Worm (Caenorhabditis elegans): ENCODE measurements around the gene F28A10.1.

F28A10.1 gene

DNA sequence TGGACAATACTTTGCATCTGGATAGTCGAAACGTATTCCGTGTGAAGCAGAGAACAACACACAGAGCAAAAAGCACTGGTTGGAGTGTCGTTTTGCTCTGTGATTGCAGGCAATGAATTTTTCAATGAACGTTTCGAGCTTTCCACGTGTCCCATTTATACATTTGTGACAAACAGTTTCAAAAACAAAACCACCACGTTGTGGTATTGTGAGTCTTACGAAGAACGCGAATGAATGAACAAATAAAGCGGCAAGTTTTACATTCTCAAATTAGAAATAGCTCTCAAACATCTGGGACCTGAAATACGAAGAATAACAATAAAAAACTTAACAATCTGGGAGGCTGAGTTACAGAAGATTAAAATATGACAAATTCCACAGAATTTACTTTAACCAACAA lies 33.8 kb upstream of the F28A10.1 start, which contains the start of gene F46F5.1:
Gene F46F5.1 (minus strand): TSS at position 101 of the 400 bp plus-strand sequence.
- no peak for TF ChIP-seq alr-1 (tag; optimal IDR thresholded peaks at IDR 0.05)
- no peak for TF ChIP-seq peb-1 (tag; optimal IDR thresholded peaks at IDR 0.05)
- TF ChIP-seq nhr-6 (tag; optimal IDR thresholded peaks at IDR 0.05), result no peak
- no peak for TF ChIP-seq blmp-1 (tag; optimal IDR thresholded peaks at IDR 0.05; ENCODE audit: insufficient read depth)
- no peak for TF ChIP-seq egl-27 (tag; optimal IDR thresholded peaks at IDR 0.05)
- TF ChIP-seq gmeb-1 (tag; optimal IDR thresholded peaks at IDR 0.05), result no peak
- no peak for TF ChIP-seq nhr-129 (tag; optimal IDR thresholded peaks at IDR 0.05)
- TF ChIP-seq fos-1 (tag; optimal IDR thresholded peaks at IDR 0.05), result no peak
- TF ChIP-seq ceh-82 (tag; optimal IDR thresholded peaks at IDR 0.05), result no peak
- no peak for TF ChIP-seq ztf-4 (tag; optimal IDR thresholded peaks at IDR 0.05)
- no peak for TF ChIP-seq ama-1 (optimal IDR thresholded peaks at IDR 0.05)
- TF ChIP-seq ztf-1 (GFP tag; conservative IDR thresholded peaks at IDR 0.05), result no peak

- no peak for TF ChIP-seq ztf-4 (tag; optimal IDR thresholded peaks at IDR 0.05)
- TF ChIP-seq ZK546.5 (tag; optimal IDR thresholded peaks at IDR 0.05), result no peak
- no peak for TF ChIP-seq nhr-6 (tag; optimal IDR thresholded peaks at IDR 0.05)
- no peak for TF ChIP-seq nhr-12 (tag; optimal IDR thresholded peaks at IDR 0.05)
Observed at ce11 chrII:796916-797315, 28.7 kb upstream of the F28A10.1 start.

- no peak for TF ChIP-seq nhr-25 (tag; optimal IDR thresholded peaks at IDR 0.05)
Observed at ce11 chrII:797445-797844, 28.2 kb upstream of the F28A10.1 start.

DNA sequence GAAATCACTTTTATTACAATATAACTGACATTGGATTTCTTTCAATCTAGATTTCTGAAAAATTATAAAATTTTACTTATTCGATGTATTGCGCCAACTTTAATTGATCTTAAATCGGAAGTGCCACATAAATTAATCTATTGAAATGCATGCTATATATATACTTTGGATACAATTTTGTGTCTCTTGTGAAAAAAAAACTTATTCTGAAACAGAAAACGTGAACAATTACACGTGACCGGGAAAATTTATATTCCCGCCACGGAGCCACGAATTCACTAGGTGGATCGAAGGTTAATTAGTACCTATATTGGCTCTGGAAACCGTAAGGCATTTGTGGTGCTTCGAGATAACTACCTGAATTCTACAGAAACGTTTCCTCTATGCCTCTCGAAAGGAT lies 25.9 kb upstream of the F28A10.1 start, which contains the start of gene F46F5.14:
Gene F46F5.14 (plus strand): TSS at position 301 of the 400 bp plus-strand sequence.
- TF ChIP-seq elt-1 (tag; optimal IDR thresholded peaks at IDR 0.05), result no peak
- no peak for TF ChIP-seq ama-1 (optimal IDR thresholded peaks at IDR 0.05)
- no peak for TF ChIP-seq lin-39 (tag; optimal IDR thresholded peaks at IDR 0.05)
- no peak for TF ChIP-seq nhr-23 (tag; optimal IDR thresholded peaks at IDR 0.05)
- no peak for TF ChIP-seq lsy-2 (tag; optimal IDR thresholded peaks at IDR 0.05)
- no peak for TF ChIP-seq nhr-10 (tag; optimal IDR thresholded peaks at IDR 0.05)
- no peak for TF ChIP-seq nhr-77 (tag; optimal IDR thresholded peaks at IDR 0.05)
- TF ChIP-seq lin-13 (GFP tag; optimal IDR thresholded peaks at IDR 0.05), result no peak
- no peak for TF ChIP-seq skn-1 (tag; optimal IDR thresholded peaks at IDR 0.05)
- TF ChIP-seq elt-3 (tag; optimal IDR thresholded peaks at IDR 0.05), result no peak
- no peak for TF ChIP-seq unc-62 (GFP tag; optimal IDR thresholded peaks at IDR 0.05)
- TF ChIP-seq nhr-6 (tag; optimal IDR thresholded peaks at IDR 0.05), result no peak
- no peak for TF ChIP-seq unc-55 (GFP tag; optimal IDR thresholded peaks at IDR 0.05)

DNA sequence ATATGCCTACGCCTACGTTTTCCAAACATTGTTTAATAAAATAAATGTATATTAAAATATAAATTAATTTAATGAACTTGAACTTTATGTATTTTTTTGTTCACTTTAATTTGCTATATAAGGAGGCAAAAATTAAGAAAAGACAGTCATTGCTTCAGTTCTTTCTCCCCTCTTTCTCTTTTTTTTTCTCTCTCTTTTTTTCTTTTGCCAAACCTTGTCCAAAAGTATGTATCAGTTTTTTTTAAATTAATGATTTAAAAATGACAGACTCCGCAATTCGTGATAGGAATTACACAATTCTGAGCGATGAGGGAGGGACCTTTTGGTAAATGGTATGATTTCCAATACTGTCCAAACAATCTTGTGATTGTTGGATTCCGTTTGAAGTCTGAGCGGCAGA lies 22.6 kb upstream of the F28A10.1 start, which contains the start of gene F46F5.13:
Gene F46F5.13 (plus strand): TSS at position 301 of the 400 bp plus-strand sequence.
- TF ChIP-seq Y55F3AM.14 (GFP tag; optimal IDR thresholded peaks at IDR 0.05), result no peak

ce11 chrII:808457-808856 lies 17.2 kb upstream of the F28A10.1 start, which contains the start of gene F46F5.11:
F46F5.11 (plus strand) TSS chrII:808757.
- TF ChIP-seq nhr-237 (tag; optimal IDR thresholded peaks at IDR 0.05) (no peak), nhr-21 (tag; optimal IDR thresholded peaks at IDR 0.05) (no peak), dmd-4 (tag; optimal IDR thresholded peaks at IDR 0.05) (no peak), elt-1 (tag; optimal IDR thresholded peaks at IDR 0.05) (no peak), mbf-1 (tag; optimal IDR thresholded peaks at IDR 0.05) (no peak), unc-62 (GFP tag; optimal IDR thresholded peaks at IDR 0.05) (no peak), nhr-23 (tag; optimal IDR thresholded peaks at IDR 0.05) (no peak), ztf-1 (GFP tag; conservative IDR thresholded peaks at IDR 0.05) (no peak), R02D3.7 (tag; optimal IDR thresholded peaks at IDR 0.05) (no peak), ceh-16 (tag; optimal IDR thresholded peaks at IDR 0.05) (no peak), nhr-11 (tag; optimal IDR thresholded peaks at IDR 0.05) (no peak), F13H6.1 (tag; optimal IDR thresholded peaks at IDR 0.05) (no peak), lin-13 (GFP tag; optimal IDR thresholded peaks at IDR 0.05) (no peak)
